Fruit fly (Drosophila melanogaster): ENCODE results near the gene Kap-alpha3.

The Kap-alpha3 gene

DNA sequence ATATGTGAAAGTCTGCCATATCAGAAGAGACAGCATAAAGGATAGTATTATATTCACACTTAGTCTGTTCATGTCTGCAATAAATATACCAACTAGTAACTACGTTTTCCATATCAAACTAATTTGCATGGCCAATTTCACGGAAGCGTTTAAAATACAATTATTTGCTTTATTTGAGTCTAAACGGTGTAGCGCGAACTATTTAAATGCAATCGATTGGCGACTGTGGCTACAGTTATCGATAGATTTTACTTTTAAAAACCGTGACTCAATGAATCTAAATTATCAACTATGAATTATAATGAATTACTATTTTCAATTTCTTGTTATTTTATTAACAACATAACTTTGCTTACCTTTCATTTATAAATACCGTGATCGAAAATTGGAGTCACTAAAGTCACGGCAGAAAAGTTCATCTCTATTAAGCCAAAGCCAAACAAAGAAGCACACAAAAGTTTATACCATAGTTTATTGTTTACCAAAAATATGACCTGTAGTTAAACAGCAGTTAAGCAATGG is 49.4 kb upstream of the Kap-alpha3 start, which contains the start of the genes CG9427 and CG8319 (continued):
- peak; percentile 63; the same call in 1 of the 3 replicates for TF ChIP-seq zfh1 (GFP tag; IDR thresholded peaks at IDR 0.05)
- peak; percentile 75 for TF ChIP-seq CG2129 (GFP tag; IDR thresholded peaks at IDR 0.05; ENCODE audit: partially characterized antibody)
- TF ChIP-seq ken (GFP tag; IDR thresholded peaks at IDR 0.05): 0 out of 3 replicates have a peak, but pooled peaks have one; percentile 22
- no peak for TF ChIP-seq CG10321 (GFP tag; IDR thresholded peaks at IDR 0.05)
- TF ChIP-seq Abd-B (GFP tag; optimal IDR thresholded peaks at IDR 0.05): no peak
- TF ChIP-seq CG15269 (tag; optimal IDR thresholded peaks at IDR 0.05): peak; percentile 62
- peak; percentile 74 for TF ChIP-seq CG12155 (GFP tag; optimal IDR thresholded peaks at IDR 0.05)
- peak; percentile 22 for TF ChIP-seq CG11398 (GFP tag; optimal IDR thresholded peaks at IDR 0.05)
- TF ChIP-seq dysf (GFP tag; IDR thresholded peaks at IDR 0.05): 0 out of 3 replicates have a peak, but pooled peaks have one; percentile 21
- no peak for TF ChIP-seq CG11504 (tag; optimal IDR thresholded peaks at IDR 0.05)
- TF ChIP-seq maf-S (GFP tag; optimal IDR thresholded peaks at IDR 0.05): peak; percentile 20
- peak; percentile 87 for TF ChIP-seq knrl (GFP tag; IDR thresholded peaks at IDR 0.05; ENCODE audit: partially characterized antibody)
- TF ChIP-seq prd (optimal IDR thresholded peaks at IDR 0.05): no peak
- peak; percentile 80 for TF ChIP-seq prd (GFP tag; IDR thresholded peaks at IDR 0.05)
- peak; percentile 9 for TF ChIP-seq CG9437 (GFP tag; optimal IDR thresholded peaks at IDR 0.05)
- no peak for TF ChIP-seq cad (GFP tag; optimal IDR thresholded peaks at IDR 0.05)
- peak; percentile 36; the same call in 1 of the 2 replicates for TF ChIP-seq Oaz (GFP tag; IDR thresholded peaks at IDR 0.05)
- TF ChIP-seq CG4328 (GFP tag; optimal IDR thresholded peaks at IDR 0.05): no peak
- no peak for TF ChIP-seq eve (GFP tag; optimal IDR thresholded peaks at IDR 0.05)
- TF ChIP-seq Xbp1 (GFP tag; optimal IDR thresholded peaks at IDR 0.05): peak; percentile 75
- peak; percentile 70 for TF ChIP-seq CG4424 (GFP tag; optimal IDR thresholded peaks at IDR 0.05)
- TF ChIP-seq CG8765 (GFP tag; IDR thresholded peaks at IDR 0.05): no peak
- peak; percentile 51 for TF ChIP-seq YL-1 (GFP tag; optimal IDR thresholded peaks at IDR 0.05)
- no peak for TF ChIP-seq CkIIα-i1 (GFP tag; IDR thresholded peaks at IDR 0.05)
- TF ChIP-seq Hand (GFP tag; optimal IDR thresholded peaks at IDR 0.05): no peak
- TF ChIP-seq sens-2 (GFP tag; IDR thresholded peaks at IDR 0.05): no peak
- peak; percentile 56 to 63 for TF ChIP-seq Hr51 (GFP tag; optimal IDR thresholded peaks at IDR 0.05)
- peak; percentile 67 for TF ChIP-seq inv (GFP tag; IDR thresholded peaks at IDR 0.05; ENCODE audit: partially characterized antibody)
- TF ChIP-seq CG12942 (GFP tag; optimal IDR thresholded peaks at IDR 0.05): peak; percentile 61
- TF ChIP-seq CG34224 (GFP tag; IDR thresholded peaks at IDR 0.05; ENCODE audit: partially characterized antibody): peak; percentile 92
- TF ChIP-seq CG10267 (tag; optimal IDR thresholded peaks at IDR 0.05): peak; percentile 71
- no peak for TF ChIP-seq lov (optimal IDR thresholded peaks at IDR 0.05)
- TF ChIP-seq lov (GFP tag; IDR thresholded peaks at IDR 0.05): no peak
- TF ChIP-seq CG13287 (GFP tag; IDR thresholded peaks at IDR 0.05; ENCODE audit: partially characterized antibody): peak; percentile 96
- TF ChIP-seq br (optimal IDR thresholded peaks at IDR 0.05): no peak
- peak; percentile 18; the same call in 1 of the 2 replicates for TF ChIP-seq H2.0 (GFP tag; IDR thresholded peaks at IDR 0.05)
- peak; percentile 24 for TF ChIP-seq slp2 (GFP tag; optimal IDR thresholded peaks at IDR 0.05)
- no peak; the same call in 1 of the 2 replicates for TF ChIP-seq CG42726 (GFP tag; IDR thresholded peaks at IDR 0.05; ENCODE audit: partially characterized antibody)
- TF ChIP-seq Bdp1 (GFP tag; optimal IDR thresholded peaks at IDR 0.05): peak; percentile 11
- TF ChIP-seq rib (GFP tag; IDR thresholded peaks at IDR 0.05): no peak
- peak; percentile 41; the same call in 1 of the 2 replicates for TF ChIP-seq CG11085 (GFP tag; IDR thresholded peaks at IDR 0.05)
- TF ChIP-seq pita (GFP tag; optimal IDR thresholded peaks at IDR 0.05): no peak
- TF ChIP-seq CG31388 (GFP tag; optimal IDR thresholded peaks at IDR 0.05): peak; percentile 36
- TF ChIP-seq B-H2 (GFP tag; optimal IDR thresholded peaks at IDR 0.05): peak; percentile 85
- TF ChIP-seq CG16779 (GFP tag; IDR thresholded peaks at IDR 0.05): no peak
- TF ChIP-seq ro (GFP tag; IDR thresholded peaks at IDR 0.05): no peak
- TF ChIP-seq CG7987 (GFP tag; optimal IDR thresholded peaks at IDR 0.05): no peak
- peak; percentile 20 for TF ChIP-seq twi (tag; optimal IDR thresholded peaks at IDR 0.05)
- TF ChIP-seq Stat92E (GFP tag; optimal IDR thresholded peaks at IDR 0.05): peak in 1 of 3 experiments; percentile 31
- no peak for TF ChIP-seq HLHmδ (GFP tag; optimal IDR thresholded peaks at IDR 0.05)

Measured in whole organism, embryonic.